Worm (Caenorhabditis elegans): Measurements from ENCODE around the gene Y58A7A.5.

DNA sequence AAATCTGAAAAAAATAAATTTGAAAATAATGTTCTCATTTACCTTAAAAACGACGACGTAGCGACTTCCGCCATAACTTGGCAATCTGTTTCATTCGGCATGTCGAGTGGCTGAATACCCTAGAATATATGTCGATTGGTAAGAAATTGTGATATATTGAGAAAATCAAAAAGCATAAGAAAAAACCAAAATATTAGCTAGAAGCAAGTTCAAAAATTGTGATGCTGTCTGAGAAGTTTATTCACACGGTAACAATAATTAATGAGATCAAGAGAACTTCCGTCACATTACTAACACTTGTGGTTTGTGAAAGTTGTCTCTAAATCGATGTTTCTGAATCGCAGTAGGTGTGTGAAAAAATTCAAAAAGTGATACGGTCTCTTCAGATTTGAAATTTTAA is 15.2 kb upstream of the Y58A7A.5 start, which contains the start of gene srab-1:
- no peak for TF ChIP-seq nhr-2 (tag; optimal IDR thresholded peaks at IDR 0.05)
- no peak for TF ChIP-seq nhr-76 (tag; optimal IDR thresholded peaks at IDR 0.05)
- TF ChIP-seq mls-2 (tag; optimal IDR thresholded peaks at IDR 0.05) = no peak
- no peak for TF ChIP-seq lin-32 (GFP tag; optimal IDR thresholded peaks at IDR 0.05)
- TF ChIP-seq sem-2 (GFP tag; optimal IDR thresholded peaks at IDR 0.05) = no peak
- no peak for TF ChIP-seq nhr-237 (tag; optimal IDR thresholded peaks at IDR 0.05)
- no peak for TF ChIP-seq blmp-1 (tag; optimal IDR thresholded peaks at IDR 0.05)
- no peak for TF ChIP-seq lin-13 (tag; optimal IDR thresholded peaks at IDR 0.05)
- no peak for TF ChIP-seq cnd-1 (tag; optimal IDR thresholded peaks at IDR 0.05)
- TF ChIP-seq hlh-1 (tag; optimal IDR thresholded peaks at IDR 0.05) = no peak

All from whole organism, mixed stage, embryonic.